Fruit fly (Drosophila melanogaster): ENCODE results near the gene Fum3.
A peak's percentile ranks its signal among the peaks of the same experiment; 100 is the strongest.

Gene Fum3

dm6 chr3L:11416495-11417272 is 49.0 kb downstream of the Fum3 start (continued):
- TF ChIP-seq rib (GFP tag; IDR thresholded peaks at IDR 0.05) (peak; percentile 42), ase (GFP tag; IDR thresholded peaks at IDR 0.05) (peak; percentile 91), ind (GFP tag; optimal IDR thresholded peaks at IDR 0.05) (peak; percentile 78), gcm2 (GFP tag; optimal IDR thresholded peaks at IDR 0.05) (peak; percentile 29), gem (tag; optimal IDR thresholded peaks at IDR 0.05) (peak; percentile 90), CG8388 (GFP tag; optimal IDR thresholded peaks at IDR 0.05) (peak; percentile 89), gro (GFP tag; optimal IDR thresholded peaks at IDR 0.05) (no peak), CG3163 (GFP tag; optimal IDR thresholded peaks at IDR 0.05) (peak; percentile 69), Dek (tag; optimal IDR thresholded peaks at IDR 0.05) (peak; percentile 58), CG17328 (GFP tag; IDR thresholded peaks at IDR 0.05) (peak; percentile 96), Xrp1 (GFP tag; IDR thresholded peaks at IDR 0.05) (peak; percentile 95), CG13894 (tag; optimal IDR thresholded peaks at IDR 0.05) (no peak), corto (GFP tag; optimal IDR thresholded peaks at IDR 0.05) (no peak), croc (GFP tag; conservative IDR thresholded peaks at IDR 0.05) (peak; percentile 94), cwo (GFP tag; optimal IDR thresholded peaks at IDR 0.05) (no peak), CG16863 (GFP tag; optimal IDR thresholded peaks at IDR 0.05) (peak; percentile 87), slou (GFP tag; optimal IDR thresholded peaks at IDR 0.05) (peak; percentile 27), ems (GFP tag; optimal IDR thresholded peaks at IDR 0.05) (peak; percentile 71), Hmx (GFP tag; optimal IDR thresholded peaks at IDR 0.05) (no peak), CG4328 (GFP tag; optimal IDR thresholded peaks at IDR 0.05) (peak; percentile 38), Mes4 (GFP tag; optimal IDR thresholded peaks at IDR 0.05) (peak; percentile 76), wor (GFP tag; IDR thresholded peaks at IDR 0.05) (peak; percentile 91), chm (GFP tag; IDR thresholded peaks at IDR 0.05) (peak; percentile 96), tio (GFP tag; optimal IDR thresholded peaks at IDR 0.05) (peak; percentile 72), nerfin-1 (tag; optimal IDR thresholded peaks at IDR 0.05) (peak; percentile 71), org-1 (GFP tag; optimal IDR thresholded peaks at IDR 0.05) (peak; percentile 79), Max (GFP tag; optimal IDR thresholded peaks at IDR 0.05) (peak; percentile 59), CG31388 (GFP tag; optimal IDR thresholded peaks at IDR 0.05) (peak; percentile 78), da (GFP tag; optimal IDR thresholded peaks at IDR 0.05) (peak; percentile 74), lilli (GFP tag; optimal IDR thresholded peaks at IDR 0.05) (peak; percentile 72), yki (optimal IDR thresholded peaks at IDR 0.05) (no peak), peb (GFP tag; IDR thresholded peaks at IDR 0.05) (peak; percentile 92), vfl (GFP tag; optimal IDR thresholded peaks at IDR 0.05) (peak; percentile 51), ERR (GFP tag; optimal IDR thresholded peaks at IDR 0.05) (peak; percentile 63), CG10654 (GFP tag; optimal IDR thresholded peaks at IDR 0.05) (peak; percentile 89), Nf-YB (GFP tag; optimal IDR thresholded peaks at IDR 0.05) (peak; percentile 35), exex (tag; optimal IDR thresholded peaks at IDR 0.05) (no peak), pb (GFP tag; optimal IDR thresholded peaks at IDR 0.05) (peak; percentile 68), Adf1 (GFP tag; IDR thresholded peaks at IDR 0.05) (no peak), Tbp (GFP tag; optimal IDR thresholded peaks at IDR 0.05) (no peak), vnd (GFP tag; IDR thresholded peaks at IDR 0.05; ENCODE audit: partially characterized antibody) (no peak), CG3838 (GFP tag; optimal IDR thresholded peaks at IDR 0.05) (no peak), jing (GFP tag; optimal IDR thresholded peaks at IDR 0.05) (peak; percentile 68), TFAM (GFP tag; optimal IDR thresholded peaks at IDR 0.05) (peak; percentile 56), dm (GFP tag; optimal IDR thresholded peaks at IDR 0.05) (peak; percentile 75), HLHmδ (GFP tag; optimal IDR thresholded peaks at IDR 0.05) (peak; percentile 39), Poxn (GFP tag; IDR thresholded peaks at IDR 0.05) (peak; percentile 21; the same call in 1 of the 2 replicates), dysf (GFP tag; IDR thresholded peaks at IDR 0.05) (peak; percentile 92), Sry-β (GFP tag; optimal IDR thresholded peaks at IDR 0.05) (no peak), CG6765 (GFP tag; optimal IDR thresholded peaks at IDR 0.05) (no peak), CG34376 (GFP tag; optimal IDR thresholded peaks at IDR 0.05) (no peak)

Data from whole organism, embryonic.